Worm (Caenorhabditis elegans) whole organism, L2 larva: ENCODE results near the gene F53C11.5.

Experiments used
- Y55F3AM.14 ChIP-seq: fragments of 200-800 bp; sonication (Bioruptor generic); optimal IDR thresholded peaks from 2 replicates; lab custom pipeline; 2018; ENCODE audit warnings: mild to moderate bottlenecking, missing genetic modification characterization, missing compliant biosample characterization
- ama-1 ChIP-seq: fragments of 150-350 bp; optimal IDR thresholded peaks from 2 replicates; lab custom pipeline; 2018; ENCODE audit warnings: inconsistent platforms
- egl-27 ChIP-seq: sonication (generic microtip); optimal IDR thresholded peaks from 3 replicates; lab custom pipeline; 2017; ENCODE audit warnings: missing biosample characterization, missing genetic modification reagents, missing genetic modification characterization
- elt-3 ChIP-seq: sonication (generic microtip); optimal IDR thresholded peaks from 2 replicates; lab custom pipeline; 2017; ENCODE audit warnings: missing biosample characterization, missing genetic modification characterization
- fos-1 ChIP-seq: fragments of 150-350 bp; optimal IDR thresholded peaks from 2 replicates; lab custom pipeline; 2014; ENCODE audit warnings: missing biosample characterization, missing genetic modification characterization
- mab-5 ChIP-seq: fragments of 150-350 bp; optimal IDR thresholded peaks from 2 replicates; lab custom pipeline; 2014; ENCODE audit warnings: missing biosample characterization, missing genetic modification characterization
- mdl-1 ChIP-seq, 2 experiments: fragments of 150-350 bp in 1 of 2; sonication (generic microtip) in 1 of 2; optimal IDR thresholded peaks; 2 replicates each; lab custom pipeline; 2017; ENCODE audit warnings: missing biosample characterization in 2 of 2, missing genetic modification characterization in 2 of 2
- nhr-23 ChIP-seq: fragments of 150-350 bp; optimal IDR thresholded peaks from 2 replicates; lab custom pipeline; 2014; ENCODE audit warnings: missing biosample characterization, missing genetic modification reagents, missing genetic modification characterization
- skn-1 ChIP-seq: sonication (generic microtip); optimal IDR thresholded peaks from 2 replicates; lab custom pipeline; 2017; ENCODE audit warnings: missing biosample characterization, missing genetic modification characterization

DNA sequence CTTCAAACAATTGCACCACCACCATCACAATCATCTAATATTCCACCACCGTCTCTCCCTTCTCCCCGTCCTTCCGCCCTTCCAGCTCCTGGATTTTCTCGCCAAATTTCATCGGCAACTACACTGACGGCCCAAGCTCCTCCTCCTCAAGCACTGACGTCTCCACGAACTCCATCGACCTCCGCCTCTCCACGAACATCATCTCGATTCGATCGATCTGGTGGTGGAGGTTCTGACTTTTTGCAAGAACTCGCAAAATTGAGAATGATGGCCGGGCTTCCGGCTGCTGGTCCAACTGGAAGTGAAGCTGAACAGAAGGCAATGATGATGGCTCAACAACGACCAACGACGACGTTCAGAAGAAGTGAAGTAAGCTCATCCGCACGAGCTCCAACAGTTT is 6.7 kb downstream of the F53C11.5 start:
- TF ChIP-seq ama-1 (lab: Kevin White, UChicago) = no peak
- TF ChIP-seq skn-1 (tag; lab: Kevin White, UChicago) = no peak
- no peak for TF ChIP-seq nhr-23 (tag; lab: Kevin White, UChicago)
- no peak for TF ChIP-seq mab-5 (tag; lab: Kevin White, UChicago)
- no peak for TF ChIP-seq egl-27 (tag; lab: Kevin White, UChicago)
- no peak for TF ChIP-seq mdl-1 (tag; optimal IDR thresholded peaks at IDR 0.05; lab: Kevin White, UChicago)
- TF ChIP-seq elt-3 (tag; lab: Kevin White, UChicago) = no peak
- TF ChIP-seq fos-1 (tag; lab: Kevin White, UChicago) = no peak
- TF ChIP-seq Y55F3AM.14 (GFP tag; lab: Kevin White, UChicago) = no peak
